Worm (Caenorhabditis elegans) whole organism, L4 larva: ENCODE results near the gene hif-1.
A peak's percentile ranks its signal among the peaks of the same experiment; 100 is the strongest.

Experiments used
- F44E2.7 ChIP-seq: fragments of 200-800 bp; sonication (Bioruptor generic); IDR thresholded peaks from 2 replicates; pipeline ENCODE4 v2.1.2; 2022; ENCODE audit warnings: missing genetic modification characterization, missing compliant biosample characterization
- R02D3.7 ChIP-seq: fragments of 150-350 bp; sonication (generic microtip); optimal IDR thresholded peaks from 3 replicates; lab custom pipeline; 2014; ENCODE audit warnings: missing biosample characterization, missing genetic modification characterization
- T20F7.1 ChIP-seq: fragments of 200-800 bp; sonication (Bioruptor generic); optimal IDR thresholded peaks from 2 replicates; lab custom pipeline; 2018; ENCODE audit warnings: mild to moderate bottlenecking, missing genetic modification characterization, missing compliant biosample characterization
- T26A8.4 ChIP-seq: fragments of 200-800 bp; sonication (Bioruptor generic); IDR thresholded peaks from 2 replicates; pipeline ENCODE4 v1.3.6; 2022; ENCODE audit warnings: missing genetic modification characterization, missing compliant biosample characterization
- Y105C5A.15 ChIP-seq: fragments of 200-800 bp; sonication (Bioruptor generic); IDR thresholded peaks from 2 replicates; pipeline ENCODE4 v1.3.6; 2022; ENCODE audit warnings: missing genetic modification characterization, missing compliant biosample characterization
- Y5F2A.4 ChIP-seq: fragments of 200-800 bp; sonication (Bioruptor generic); optimal IDR thresholded peaks from 2 replicates; lab custom pipeline; 2018; ENCODE audit warnings: mild to moderate bottlenecking, missing genetic modification characterization, missing compliant biosample characterization
- ZK337.2 ChIP-seq: fragments of 200-800 bp; sonication (Bioruptor generic); IDR thresholded peaks from 2 replicates; pipeline ENCODE4 v1.3.6; 2022; ENCODE audit warnings: missing genetic modification reagents, missing genetic modification characterization, missing compliant biosample characterization
- ZK546.5 ChIP-seq, 2 experiments: sonication (generic microtip); optimal IDR thresholded peaks; 2 replicates each; lab custom pipeline; 2017; ENCODE audit warnings: missing biosample characterization in 2 of 2, missing genetic modification characterization in 2 of 2
- aha-1 ChIP-seq: fragments of 150-350 bp; peaks from one replicate; lab custom pipeline; 2014; ENCODE audit warnings: missing biosample characterization, missing genetic modification characterization
- aly-2 ChIP-seq: sonication (generic microtip); optimal IDR thresholded peaks from 2 replicates; lab custom pipeline; 2018; ENCODE audit warnings: missing biosample characterization, missing genetic modification characterization
- ceh-20 ChIP-seq: fragments of 200-800 bp; sonication (Bioruptor generic); IDR thresholded peaks from 2 replicates; pipeline ENCODE4 v1.3.6; 2022; ENCODE audit warnings: missing genetic modification reagents, missing genetic modification characterization, missing compliant biosample characterization
- ceh-32 ChIP-seq: sonication (generic microtip); optimal IDR thresholded peaks from 2 replicates; lab custom pipeline; 2016; ENCODE audit warnings: mild to moderate bottlenecking, missing genetic modification characterization, missing compliant biosample characterization; ENCODE audit not compliant: poor library complexity
- ceh-44 ChIP-seq: fragments of 200-800 bp; sonication (Bioruptor generic); IDR thresholded peaks from 2 replicates; pipeline ENCODE4 v1.3.6; 2022; ENCODE audit warnings: missing genetic modification reagents, missing genetic modification characterization, missing compliant biosample characterization
- cey-2 ChIP-seq: sonication (generic microtip); optimal IDR thresholded peaks from 3 replicates; lab custom pipeline; 2017; ENCODE audit warnings: missing genetic modification characterization, mild to moderate bottlenecking, missing compliant biosample characterization, antibody characterized with exemption, borderline replicate concordance; ENCODE audit not compliant: insufficient read depth
- ctbp-1 ChIP-seq: fragments of 200-800 bp; sonication (Bioruptor generic); IDR thresholded peaks from 2 replicates; pipeline ENCODE4 v1.3.6; 2022; ENCODE audit warnings: missing genetic modification reagents, missing genetic modification characterization, missing compliant biosample characterization
- daf-8 ChIP-seq: fragments of 200-800 bp; sonication (Bioruptor generic); IDR thresholded peaks from 2 replicates; pipeline ENCODE4 v1.3.6; 2022; ENCODE audit warnings: missing genetic modification characterization, missing compliant biosample characterization
- dmd-6 ChIP-seq: fragments of 200-800 bp; sonication (Bioruptor generic); IDR thresholded peaks from 2 replicates; pipeline ENCODE4 v1.3.6; 2022; ENCODE audit warnings: missing genetic modification reagents, missing genetic modification characterization, missing compliant biosample characterization
- dmd-8 ChIP-seq: fragments of 200-800 bp; sonication (Bioruptor generic); IDR thresholded peaks from 2 replicates; pipeline ENCODE4 v1.3.6; 2022; ENCODE audit warnings: missing genetic modification characterization, missing compliant biosample characterization
- dpl-1 ChIP-seq: fragments of 150-350 bp; optimal IDR thresholded peaks from 2 replicates; lab custom pipeline; 2014; ENCODE audit warnings: missing biosample characterization, missing genetic modification reagents, missing genetic modification characterization
- dve-1 ChIP-seq: sonication (generic microtip); optimal IDR thresholded peaks from 2 replicates; lab custom pipeline; 2017; ENCODE audit warnings: antibody characterized with exemption, mild to moderate bottlenecking, missing genetic modification characterization, missing compliant biosample characterization; ENCODE audit not compliant: insufficient read depth
- egl-43 ChIP-seq: fragments of 200-800 bp; sonication (Bioruptor generic); IDR thresholded peaks from 2 replicates; pipeline ENCODE4 v1.3.6; 2022; ENCODE audit warnings: missing genetic modification reagents, missing genetic modification characterization, missing compliant biosample characterization
- fkh-10 ChIP-seq: fragments of 150-350 bp; optimal IDR thresholded peaks from 2 replicates; lab custom pipeline; 2014; ENCODE audit warnings: missing biosample characterization, missing genetic modification reagents, missing genetic modification characterization
- fos-1 ChIP-seq: fragments of 150-350 bp; optimal IDR thresholded peaks from 2 replicates; lab custom pipeline; 2014; ENCODE audit warnings: missing biosample characterization, missing genetic modification characterization
- lin-13 ChIP-seq: fragments of 150-350 bp; optimal IDR thresholded peaks from 2 replicates; lab custom pipeline; 2014; ENCODE audit warnings: missing biosample characterization, missing genetic modification reagents, missing genetic modification characterization
- lin-15B ChIP-seq: fragments of 150-350 bp; sonication (generic microtip); optimal IDR thresholded peaks from 3 replicates; lab custom pipeline; 2014; ENCODE audit warnings: missing biosample characterization, missing genetic modification characterization
- lin-29 ChIP-seq: fragments of 200-800 bp; sonication (Bioruptor generic); IDR thresholded peaks from 2 replicates; pipeline ENCODE4 v1.3.6; 2022; ENCODE audit warnings: missing genetic modification reagents, missing genetic modification characterization, missing compliant biosample characterization
- lir-3 ChIP-seq: sonication (generic microtip); optimal IDR thresholded peaks from 2 replicates; lab custom pipeline; 2016; ENCODE audit warnings: mild to moderate bottlenecking, missing genetic modification characterization, missing compliant biosample characterization
- madf-5 ChIP-seq, 2 experiments: fragments of 200-800 bp; sonication (Bioruptor generic); IDR thresholded peaks; 2 replicates each; pipeline ENCODE4 v1.3.6; 2022; ENCODE audit warnings: missing compliant biosample characterization in 2 of 2, missing genetic modification characterization in 2 of 2
- madf-9 ChIP-seq: fragments of 200-800 bp; sonication (Bioruptor generic); conservative IDR thresholded peaks from 2 replicates; pipeline ENCODE4 v1.3.6; 2022; ENCODE audit warnings: missing genetic modification reagents, missing genetic modification characterization, missing compliant biosample characterization
- mdl-1 ChIP-seq, 2 experiments: fragments of 150-350 bp in 1 of 2; sonication (generic microtip) in 1 of 2; optimal IDR thresholded peaks; 2 replicates each; lab custom pipeline; 2014 to 2017; ENCODE audit warnings: missing biosample characterization in 2 of 2, missing genetic modification characterization in 2 of 2
- mdt-29 ChIP-seq: fragments of 200-800 bp; sonication (Bioruptor generic); IDR thresholded peaks from 2 replicates; pipeline ENCODE4 v1.3.6; 2022; ENCODE audit warnings: missing genetic modification reagents, missing genetic modification characterization, missing compliant biosample characterization
- mep-1 ChIP-seq: fragments of 150-350 bp; sonication (generic microtip); optimal IDR thresholded peaks from 3 replicates; lab custom pipeline; 2014; ENCODE audit warnings: missing biosample characterization, missing genetic modification characterization
- mes-2 ChIP-seq: sonication (generic microtip); optimal IDR thresholded peaks from 2 replicates; lab custom pipeline; 2016; ENCODE audit warnings: missing genotype, mild to moderate bottlenecking, missing genetic modification characterization, missing compliant biosample characterization; ENCODE audit not compliant: poor library complexity, severe bottlenecking
- mxl-3 ChIP-seq: fragments of 200-800 bp; sonication (Bioruptor generic); optimal IDR thresholded peaks from 2 replicates; lab custom pipeline; 2018; ENCODE audit warnings: mild to moderate bottlenecking, missing genetic modification characterization, missing compliant biosample characterization
- nhr-10 ChIP-seq: fragments of 150-350 bp; optimal IDR thresholded peaks from 2 replicates; lab custom pipeline; 2014; ENCODE audit warnings: missing biosample characterization, missing genetic modification characterization
- nhr-111 ChIP-seq: fragments of 200-800 bp; sonication (Bioruptor generic); optimal IDR thresholded peaks from 2 replicates; lab custom pipeline; 2018; ENCODE audit warnings: mild to moderate bottlenecking, missing genetic modification characterization, missing compliant biosample characterization
- nhr-237 ChIP-seq: sonication (generic microtip); optimal IDR thresholded peaks from 2 replicates; lab custom pipeline; 2017; ENCODE audit warnings: missing biosample characterization, missing genetic modification characterization
- nhr-28 ChIP-seq: fragments of 150-350 bp; optimal IDR thresholded peaks from 2 replicates; lab custom pipeline; 2014; ENCODE audit warnings: missing biosample characterization, missing genetic modification characterization
- nhr-42 ChIP-seq: fragments of 200-800 bp; sonication (Bioruptor generic); IDR thresholded peaks from 2 replicates; pipeline ENCODE4 v1.3.6; 2022; ENCODE audit warnings: missing genetic modification characterization, missing compliant biosample characterization
- nhr-48 ChIP-seq: sonication (generic microtip); optimal IDR thresholded peaks from 2 replicates; lab custom pipeline; 2016; ENCODE audit warnings: mild to moderate bottlenecking, missing genetic modification characterization, missing compliant biosample characterization
- nhr-6 ChIP-seq: fragments of 150-350 bp; optimal IDR thresholded peaks from 2 replicates; lab custom pipeline; 2014; ENCODE audit warnings: missing biosample characterization, missing genetic modification characterization
- nhr-77 ChIP-seq: fragments of 150-350 bp; optimal IDR thresholded peaks from 2 replicates; lab custom pipeline; 2014; ENCODE audit warnings: missing biosample characterization, missing genetic modification characterization
- php-3 ChIP-seq: fragments of 200-800 bp; sonication (Bioruptor generic); IDR thresholded peaks from 2 replicates; pipeline ENCODE4 v1.3.6; 2022; ENCODE audit warnings: missing genetic modification reagents, missing genetic modification characterization, missing compliant biosample characterization
- pqm-1 ChIP-seq: sonication (generic microtip); optimal IDR thresholded peaks from 2 replicates; lab custom pipeline; 2017; ENCODE audit warnings: missing biosample characterization, missing genetic modification characterization
- rbr-2 ChIP-seq: sonication (generic microtip); optimal IDR thresholded peaks from 2 replicates; lab custom pipeline; 2016; ENCODE audit warnings: missing genotype, missing genetic modification characterization, missing compliant biosample characterization
- sdz-12 ChIP-seq: fragments of 200-800 bp; sonication (Bioruptor generic); optimal IDR thresholded peaks from 2 replicates; lab custom pipeline; 2018; ENCODE audit warnings: mild to moderate bottlenecking, missing genetic modification characterization, missing compliant biosample characterization
- set-16 ChIP-seq: fragments of 200-800 bp; sonication (Bioruptor generic); IDR thresholded peaks from 2 replicates; pipeline ENCODE4 v1.3.6; 2022; ENCODE audit warnings: missing genetic modification reagents, missing genetic modification characterization, missing compliant biosample characterization
- spr-1 ChIP-seq: sonication (generic microtip); optimal IDR thresholded peaks from 2 replicates; lab custom pipeline; 2016; ENCODE audit warnings: mild to moderate bottlenecking, missing genetic modification characterization, missing compliant biosample characterization
- spr-3 ChIP-seq: fragments of 200-800 bp; sonication (Bioruptor generic); optimal IDR thresholded peaks from 2 replicates; lab custom pipeline; 2018; ENCODE audit warnings: mild to moderate bottlenecking, missing genetic modification characterization, missing compliant biosample characterization
- unc-39 ChIP-seq: sonication (generic microtip); optimal IDR thresholded peaks from 2 replicates; lab custom pipeline; 2017; ENCODE audit warnings: missing biosample characterization, missing genetic modification characterization
- unc-62 ChIP-seq, 3 experiments: fragments of 150-350 bp in 1 of 3; sonication (generic microtip); optimal IDR thresholded peaks in 2 of 3; peaks in 1 of 3; 1 replicate in 1 of 3; 2 replicates in 2 of 3; lab custom pipeline; 2014 to 2017; ENCODE audit warnings: missing biosample characterization in 3 of 3, missing genetic modification characterization in 3 of 3, missing genetic modification reagents in 3 of 3, missing genotype in 1 of 3
- ztf-7 ChIP-seq: fragments of 150-350 bp; optimal IDR thresholded peaks from 2 replicates; lab custom pipeline; 2014; ENCODE audit warnings: missing biosample characterization, missing genetic modification characterization

hif-1 gene

ce11 chrV:20789105-20789504 is 8.9 kb downstream of the hif-1 start, which contains the start of gene tpan-1 (continued):
- TF ChIP-seq ZK337.2 (GFP tag; lab: Robert Waterston, UW) (no peak), madf-9 (no peak), ceh-20 (GFP tag; lab: Robert Waterston, UW) (no peak), mxl-3 (GFP tag; lab: Kevin White, UChicago) (no peak), lin-13 (GFP tag; lab: Kevin White, UChicago) (no peak), nhr-237 (tag; lab: Kevin White, UChicago) (no peak), nhr-111 (no peak), T26A8.4 (GFP tag; lab: Robert Waterston, UW) (no peak), php-3 (GFP tag; lab: Robert Waterston, UW) (no peak), unc-39 (tag; lab: Kevin White, UChicago) (no peak), dmd-6 (GFP tag; lab: Robert Waterston, UW) (0 out of 2 replicates have a peak, but pooled peaks have one; percentile 20), sdz-12 (GFP tag; lab: Kevin White, UChicago) (no peak), nhr-77 (tag; lab: Kevin White, UChicago) (no peak), lin-15B (no peak), T20F7.1 (no peak), ctbp-1 (GFP tag; lab: Robert Waterston, UW) (peak; percentile 82; the same call in 1 of the 2 replicates), daf-8 (GFP tag; lab: Robert Waterston, UW) (no peak), mdt-29 (GFP tag; lab: Robert Waterston, UW) (no peak), rbr-2 (peak; percentile 84), R02D3.7 (no peak), nhr-10 (tag; lab: Kevin White, UChicago) (no peak), fkh-10 (peak; percentile 53), dmd-8 (no peak), nhr-28 (tag; lab: Kevin White, UChicago) (no peak), aly-2 (tag; lab: Kevin White, UChicago) (no peak), set-16 (GFP tag; lab: Robert Waterston, UW) (no peak), pqm-1 (tag; lab: Kevin White, UChicago) (no peak), mes-2 (tag; lab: Kevin White, UChicago) (peak; percentile 32), mep-1 (peak; percentile 65), dve-1 (tag; lab: Kevin White, UChicago) (no peak), spr-3 (GFP tag; lab: Kevin White, UChicago) (no peak), cey-2 (tag; lab: Kevin White, UChicago) (no peak), ZK546.5 (tag; optimal IDR thresholded peaks at IDR 0.05; lab: Kevin White, UChicago) (no peak), egl-43 (no peak), aha-1 (peak; percentile 78), Y105C5A.15 (GFP tag; lab: Robert Waterston, UW) (no peak), mdl-1 (tag; optimal IDR thresholded peaks at IDR 0.05; lab: Kevin White, UChicago) (peak in 1 of 2 experiments; percentile 82), dpl-1 (GFP tag; lab: Kevin White, UChicago) (no peak), ceh-44 (GFP tag; lab: Robert Waterston, UW) (no peak), lin-29 (GFP tag; lab: Robert Waterston, UW) (no peak), lir-3 (no peak), Y5F2A.4 (no peak), spr-1 (tag; lab: Kevin White, UChicago) (no peak), madf-5 (GFP tag; IDR thresholded peaks at IDR 0.05; lab: Robert Waterston, UW) (no peak), nhr-42 (GFP tag; lab: Robert Waterston, UW) (0 out of 2 replicates have a peak, but pooled peaks have one; percentile 20), ceh-32 (tag; lab: Kevin White, UChicago) (no peak), nhr-6 (tag; lab: Kevin White, UChicago) (no peak), ztf-7 (tag; lab: Kevin White, UChicago) (no peak), fos-1 (tag; lab: Kevin White, UChicago) (no peak), unc-62 (GFP tag; optimal IDR thresholded peaks at IDR 0.05 in 1 of 2; lab: Kevin White, UChicago) (peak in 1 of 2 experiments; percentile 85), unc-62 (tag; optimal IDR thresholded peaks at IDR 0.05; lab: Kevin White, UChicago) (no peak), nhr-48 (no peak), F44E2.7 (GFP tag; lab: Robert Waterston, UW) (no peak)
